Fruit fly (Drosophila melanogaster) whole organism, embryonic: ENCODE results near the gene Parg.
A peak's percentile ranks its signal among the peaks of the same experiment; 100 is the strongest.

Source experiments
- Aef1 ChIP-seq: fragments of 200-800 bp; sonication (Bioruptor generic); IDR thresholded peaks from 3 replicates; pipeline ENCODE4 v1.3.6; 2022; ENCODE audit warnings: missing biosample characterization, missing genetic modification characterization
- Awh ChIP-seq: fragments of 200-800 bp; sonication (Bioruptor generic); IDR thresholded peaks from 2 replicates; pipeline ENCODE4, ENCODE4 v1.3.6; 2022; ENCODE audit warnings: missing biosample characterization, missing genetic modification characterization
- Bdp1 ChIP-seq: fragments of 200-800 bp; sonication (Bioruptor generic); optimal IDR thresholded peaks from 3 replicates; lab custom pipeline; 2016; ENCODE audit warnings: missing biosample characterization, missing genetic modification characterization
- CG1024 ChIP-seq: fragments of 200-800 bp; sonication (Bioruptor generic); IDR thresholded peaks from 2 replicates; pipeline ENCODE4 v1.3.6; 2022; ENCODE audit warnings: missing biosample characterization, missing genetic modification characterization
- CG10565 ChIP-seq: fragments of 200-800 bp; sonication (Bioruptor generic); optimal IDR thresholded peaks from 3 replicates; lab custom pipeline; 2016; ENCODE audit warnings: missing biosample characterization, mild to moderate bottlenecking, missing genetic modification characterization
- CG11504 ChIP-seq: fragments of 200-800 bp; sonication (Bioruptor generic); optimal IDR thresholded peaks from 3 replicates; lab custom pipeline; 2019; ENCODE audit warnings: missing biosample characterization, mild to moderate bottlenecking, missing genetic modification characterization, moderate library complexity
- CG11695 ChIP-seq: fragments of 200-800 bp; sonication (Bioruptor generic); IDR thresholded peaks from 3 replicates; pipeline ENCODE4 v1.3.6; 2022; ENCODE audit warnings: missing biosample characterization, missing genetic modification characterization
- CG15479 ChIP-seq: fragments of 200-800 bp; sonication (Bioruptor generic); optimal IDR thresholded peaks from 3 replicates; lab custom pipeline; 2019; ENCODE audit warnings: missing biosample characterization, mild to moderate bottlenecking, missing genetic modification characterization, moderate library complexity
- CG1832 ChIP-seq: fragments of 200-800 bp; sonication (Bioruptor generic); optimal IDR thresholded peaks from 2 replicates; lab custom pipeline; 2017; ENCODE audit warnings: missing biosample characterization, mild to moderate bottlenecking, missing genetic modification characterization, inconsistent platforms
- CG33557 ChIP-seq: fragments of 200-800 bp; sonication (Bioruptor generic); optimal IDR thresholded peaks from 2 replicates; lab custom pipeline; 2019; ENCODE audit warnings: missing biosample characterization, mild to moderate bottlenecking, missing genetic modification characterization, moderate library complexity
- CG4617 ChIP-seq: fragments of 200-800 bp; sonication (Bioruptor generic); optimal IDR thresholded peaks from 3 replicates; lab custom pipeline; 2016; ENCODE audit warnings: missing biosample characterization, missing genetic modification characterization, borderline replicate concordance
- CG6689 ChIP-seq: fragments of 200-800 bp; sonication (Bioruptor generic); IDR thresholded peaks from 2 replicates; pipeline ENCODE4 v1.3.6; 2022; ENCODE audit warnings: missing biosample characterization, missing genetic modification characterization
- CG7357 ChIP-seq: fragments of 200-800 bp; sonication (Bioruptor generic); IDR thresholded peaks from 3 replicates; pipeline ENCODE4 v1.3.6; 2022; ENCODE audit warnings: missing biosample characterization, missing genetic modification characterization
- CG7839 ChIP-seq: fragments of 200-800 bp; sonication (Bioruptor generic); optimal IDR thresholded peaks from 3 replicates; lab custom pipeline; 2018; ENCODE audit warnings: missing biosample characterization, mild to moderate bottlenecking, missing genetic modification characterization, moderate library complexity
- Drgx ChIP-seq: fragments of 200-800 bp; sonication (Bioruptor generic); IDR thresholded peaks from 2 replicates; pipeline ENCODE4 v1.3.6; 2022; ENCODE audit warnings: missing biosample characterization, missing genetic modification characterization
- HmgD ChIP-seq: fragments of 200-800 bp; sonication (Bioruptor generic); optimal IDR thresholded peaks from 3 replicates; lab custom pipeline; 2016; ENCODE audit warnings: missing biosample characterization, missing genetic modification characterization
- Hr51 ChIP-seq, 2 experiments: fragments of 200-800 bp; sonication (Bioruptor generic); optimal IDR thresholded peaks; 2 replicates in 1 of 2; 3 replicates in 1 of 2; lab custom pipeline; 2016 to 2018; ENCODE audit warnings: missing biosample characterization in 2 of 2, missing genetic modification characterization in 2 of 2, mild to moderate bottlenecking in 1 of 2, moderate library complexity in 1 of 2
- Lim3 ChIP-seq: fragments of 200-800 bp; sonication (Bioruptor generic); IDR thresholded peaks from 2 replicates; pipeline ENCODE4 v1.3.6; 2022; ENCODE audit warnings: missing biosample characterization, missing genetic modification characterization
- Mrtf ChIP-seq: fragments of 200-800 bp; sonication (Bioruptor generic); IDR thresholded peaks from 3 replicates; pipeline ENCODE4 v1.3.6; 2022; ENCODE audit warnings: missing biosample characterization, missing genetic modification characterization
- Nf-YB ChIP-seq: fragments of 200-800 bp; sonication (Bioruptor generic); optimal IDR thresholded peaks from 3 replicates; lab custom pipeline; 2019; ENCODE audit warnings: missing biosample characterization, mild to moderate bottlenecking, missing genetic modification characterization, moderate library complexity
- Six4 ChIP-seq: fragments of 200-800 bp; sonication (Bioruptor generic); optimal IDR thresholded peaks from 2 replicates; lab custom pipeline; 2016; ENCODE audit warnings: missing biosample characterization, missing genetic modification characterization
- Sox100B ChIP-seq: fragments of 200-800 bp; sonication (Bioruptor generic); optimal IDR thresholded peaks from 3 replicates; lab custom pipeline; 2018; ENCODE audit warnings: missing biosample characterization, mild to moderate bottlenecking, missing genetic modification characterization
- Sox102F ChIP-seq: fragments of 200-800 bp; sonication (Bioruptor generic); optimal IDR thresholded peaks from 2 replicates; lab custom pipeline; 2018; ENCODE audit warnings: missing biosample characterization, mild to moderate bottlenecking, missing genetic modification characterization, moderate library complexity
- Spps ChIP-seq: fragments of 200-800 bp; sonication (Bioruptor generic); optimal IDR thresholded peaks from 2 replicates; lab custom pipeline; 2018; ENCODE audit warnings: missing biosample characterization, mild to moderate bottlenecking, missing genetic modification characterization
- Xrp1 ChIP-seq: fragments of 200-800 bp; sonication (Bioruptor generic); IDR thresholded peaks from 2 replicates; pipeline ENCODE4 v1.3.6; 2022; ENCODE audit warnings: missing biosample characterization, missing genetic modification characterization
- bowl ChIP-seq: fragments of 200-800 bp; sonication (Bioruptor generic); IDR thresholded peaks from 2 replicates; pipeline ENCODE4 v1.3.6; 2022; ENCODE audit warnings: missing biosample characterization, missing genetic modification characterization
- chm ChIP-seq: fragments of 200-800 bp; sonication (Bioruptor generic); IDR thresholded peaks from 2 replicates; pipeline ENCODE4 v1.3.6; 2022; ENCODE audit warnings: missing biosample characterization, missing genetic modification characterization
- ci ChIP-seq: fragments of 200-800 bp; sonication (Bioruptor generic); IDR thresholded peaks from 3 replicates; pipeline ENCODE4 v1.3.6; 2022; ENCODE audit warnings: missing biosample characterization, missing genetic modification characterization
- crol ChIP-seq: fragments of 200-800 bp; sonication (Bioruptor generic); IDR thresholded peaks from 2 replicates; pipeline ENCODE4 v1.3.6; 2022; ENCODE audit warnings: missing biosample characterization, missing genetic modification characterization
- dmrt99B ChIP-seq: fragments of 200-800 bp; sonication (Bioruptor generic); optimal IDR thresholded peaks from 2 replicates; lab custom pipeline; 2018; ENCODE audit warnings: missing biosample characterization, mild to moderate bottlenecking, missing genetic modification characterization, moderate library complexity
- ems ChIP-seq: fragments of 200-800 bp; sonication (Bioruptor generic); optimal IDR thresholded peaks from 3 replicates; lab custom pipeline; 2016; ENCODE audit warnings: missing biosample characterization, missing genetic modification characterization
- esg ChIP-seq: fragments of 200-800 bp; sonication (Bioruptor generic); conservative IDR thresholded peaks from 2 replicates; pipeline ENCODE4 v1.3.6; 2022; ENCODE audit warnings: missing biosample characterization, missing genetic modification characterization
- exex ChIP-seq: fragments of 200-800 bp; sonication (Bioruptor generic); optimal IDR thresholded peaks from 4 replicates; lab custom pipeline; 2018; ENCODE audit warnings: missing biosample characterization, mild to moderate bottlenecking, missing genetic modification characterization, moderate library complexity
- fd96Cb ChIP-seq: fragments of 200-800 bp; sonication (Bioruptor generic); optimal IDR thresholded peaks from 2 replicates; lab custom pipeline; 2018; ENCODE audit warnings: missing biosample characterization, mild to moderate bottlenecking, missing genetic modification characterization, moderate library complexity
- gem ChIP-seq: fragments of 200-800 bp; sonication (Bioruptor generic); optimal IDR thresholded peaks from 2 replicates; lab custom pipeline; 2019; ENCODE audit warnings: missing biosample characterization, mild to moderate bottlenecking, missing genetic modification characterization, moderate library complexity
- gsb ChIP-seq: fragments of 200-800 bp; sonication (Bioruptor generic); IDR thresholded peaks from 2 replicates; pipeline ENCODE4 v1.3.6; 2022; ENCODE audit warnings: missing biosample characterization, missing genetic modification characterization
- jigr1 ChIP-seq: fragments of 200-800 bp; sonication (Bioruptor generic); IDR thresholded peaks from 3 replicates; pipeline ENCODE4 v1.3.6; 2022; ENCODE audit warnings: missing biosample characterization, missing genetic modification characterization
- jing ChIP-seq: fragments of 200-800 bp; sonication (Bioruptor generic); optimal IDR thresholded peaks from 2 replicates; lab custom pipeline; 2018; ENCODE audit warnings: missing biosample characterization, mild to moderate bottlenecking, missing genetic modification characterization
- lilli ChIP-seq: fragments of 200-800 bp; sonication (Bioruptor generic); optimal IDR thresholded peaks from 3 replicates; lab custom pipeline; 2016; ENCODE audit warnings: missing biosample characterization, missing genetic modification characterization
- nerfin-2 ChIP-seq: fragments of 200-800 bp; sonication (Bioruptor generic); IDR thresholded peaks from 2 replicates; pipeline ENCODE4 v1.3.6; 2022; ENCODE audit warnings: missing biosample characterization, missing genetic modification characterization; ENCODE audit not compliant: partially characterized antibody
- org-1 ChIP-seq: fragments of 200-800 bp; sonication (Bioruptor generic); optimal IDR thresholded peaks from 2 replicates; lab custom pipeline; 2017; ENCODE audit warnings: missing biosample characterization, missing genetic modification characterization
- pum ChIP-seq: fragments of 200-800 bp; sonication (Bioruptor generic); optimal IDR thresholded peaks from 2 replicates; lab custom pipeline; 2016; ENCODE audit warnings: missing biosample characterization, missing genetic modification characterization
- sens ChIP-seq: fragments of 200-800 bp; sonication (Bioruptor generic); peaks from one replicate; lab custom pipeline; 2016; ENCODE audit warnings: missing biosample characterization, missing genetic modification characterization
- slbo ChIP-seq: fragments of 200-800 bp; sonication (Bioruptor generic); IDR thresholded peaks from 2 replicates; pipeline ENCODE4 v1.3.6; 2022; ENCODE audit warnings: missing biosample characterization, missing genetic modification characterization
- so ChIP-seq: fragments of 200-800 bp; sonication (Bioruptor generic); IDR thresholded peaks from 3 replicates; pipeline ENCODE4 v1.3.6; 2022; ENCODE audit warnings: missing biosample characterization, missing genetic modification characterization
- ssp ChIP-seq: fragments of 200-800 bp; sonication (Bioruptor generic); IDR thresholded peaks from 2 replicates; pipeline ENCODE4 v1.3.6; 2022; ENCODE audit warnings: missing biosample characterization, missing genetic modification characterization
- tgo ChIP-seq: fragments of 200-800 bp; sonication (Bioruptor generic); IDR thresholded peaks from 3 replicates; pipeline ENCODE4 v1.3.6; 2022; ENCODE audit warnings: missing biosample characterization, missing genetic modification characterization
- tin ChIP-seq: fragments of 200-800 bp; sonication (Bioruptor generic); optimal IDR thresholded peaks from 3 replicates; lab custom pipeline; 2016; ENCODE audit warnings: missing biosample characterization, missing genetic modification characterization

Gene Parg

DNA sequence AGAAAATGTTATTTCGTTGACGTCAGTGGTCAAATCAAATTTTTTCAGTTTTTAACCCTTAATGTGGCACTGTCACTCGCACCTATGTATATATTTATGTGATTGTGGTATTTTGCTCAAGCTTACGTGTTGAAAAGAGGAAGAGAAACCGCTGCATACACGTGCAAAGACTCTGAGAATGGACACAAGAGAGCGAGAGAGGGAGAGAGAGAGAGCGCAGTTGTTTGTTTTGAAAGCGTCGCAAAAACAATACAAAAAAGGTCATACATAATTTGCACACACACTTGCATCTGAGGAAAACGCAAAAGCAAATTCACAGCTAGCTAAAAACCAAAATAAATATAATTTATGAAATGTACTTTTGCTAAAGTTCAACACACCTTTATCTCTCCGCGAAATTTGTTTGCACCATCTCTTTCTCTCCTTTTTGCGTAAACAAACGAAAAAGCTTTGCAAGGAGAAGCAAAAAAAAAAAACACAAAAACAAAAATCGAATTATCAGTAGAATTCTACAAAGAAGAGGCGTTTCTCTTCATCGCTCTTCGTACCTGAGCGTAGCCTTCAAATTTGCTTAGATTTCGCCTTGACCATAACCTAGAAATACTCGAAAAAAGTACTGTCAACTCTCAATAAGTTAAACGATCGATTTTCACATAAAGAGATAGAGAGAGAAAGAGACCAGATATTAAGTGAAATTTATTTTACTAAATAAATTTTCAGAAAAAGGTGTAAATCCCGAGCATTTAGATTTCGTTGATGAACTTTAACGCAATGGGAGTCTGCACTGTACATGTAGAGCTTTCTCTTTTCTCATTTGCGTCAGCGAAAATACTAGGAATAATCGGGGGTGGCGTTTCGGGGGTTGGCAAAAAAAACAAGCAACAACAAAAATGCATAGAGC, 1.0 kb upstream of the Parg start (continued):
- TF ChIP-seq bowl (GFP tag; lab: Robert Waterston, UW) = 0 out of 2 replicates have a peak, but pooled peaks have one; percentile 7
- no peak for TF ChIP-seq jigr1 (GFP tag; lab: Robert Waterston, UW)
- TF ChIP-seq Aef1 (GFP tag; lab: Robert Waterston, UW) = peak; percentile 51; the same call in 2 of the 3 replicates
- TF ChIP-seq so (GFP tag; lab: Robert Waterston, UW) = peak; percentile 46; the same call in 1 of the 3 replicates
- no peak for TF ChIP-seq CG15479 (GFP tag; lab: Kevin White, UChicago)
- TF ChIP-seq lilli = peak; percentile 75
- no peak for TF ChIP-seq chm
- TF ChIP-seq esg = peak; percentile 32; the same call in 1 of the 2 replicates
- no peak for TF ChIP-seq Nf-YB
- TF ChIP-seq crol (GFP tag; lab: Robert Waterston, UW) = no peak
- TF ChIP-seq Six4 = no peak
- TF ChIP-seq CG1024 (GFP tag; lab: Robert Waterston, UW) = no peak
- no peak for TF ChIP-seq CG10565 (GFP tag; lab: Kevin White, UChicago)
- no peak for TF ChIP-seq Spps (tag; lab: Kevin White, UChicago)
- TF ChIP-seq CG1832 (GFP tag; lab: Kevin White, UChicago) = no peak
- no peak for TF ChIP-seq CG33557
- TF ChIP-seq Xrp1 (GFP tag; lab: Robert Waterston, UW) = peak; percentile 53
- no peak for TF ChIP-seq Bdp1 (GFP tag; lab: Kevin White, UChicago)

DNA sequence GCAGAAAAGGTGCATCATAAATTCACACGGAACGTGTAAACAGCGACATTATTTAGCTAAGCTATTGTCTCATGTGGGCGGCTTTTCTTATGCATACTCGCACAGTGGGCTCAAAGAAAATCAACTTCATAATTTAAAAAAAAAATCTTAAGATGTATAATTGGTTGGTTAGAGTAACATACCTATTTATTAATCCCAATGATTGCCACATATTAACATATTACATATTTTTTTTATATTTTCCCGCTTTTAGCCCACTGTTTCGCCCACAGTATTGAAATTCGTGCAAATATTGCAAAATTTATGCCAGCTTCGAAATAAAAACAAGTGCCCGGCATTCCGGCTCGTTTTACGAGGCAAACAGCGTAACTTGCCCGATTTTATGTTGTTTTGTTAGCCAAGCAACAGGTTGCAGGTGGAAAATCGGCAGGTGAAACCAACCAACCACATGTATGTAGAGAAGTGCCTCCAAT, 4.1 kb downstream of the Parg start, which contains the start of gene Ilp7:
Gene Ilp7, plus strand, starts transcription at position 423 of the 473 bp plus-strand sequence.
- TF ChIP-seq org-1 = no peak
- peak; percentile 34 for TF ChIP-seq Sox102F
- no peak for TF ChIP-seq nerfin-2 (GFP tag; lab: Robert Waterston, UW)
- peak; percentile 37 for TF ChIP-seq sens (GFP tag; lab: Kevin White, UChicago)
- no peak for TF ChIP-seq Mrtf (GFP tag; lab: Robert Waterston, UW)
- TF ChIP-seq HmgD (GFP tag; lab: Kevin White, UChicago) = no peak
- peak; percentile 21 for TF ChIP-seq tin (GFP tag; lab: Kevin White, UChicago)
- TF ChIP-seq Awh (GFP tag; lab: Robert Waterston, UW) = no peak
- peak in 1 of 2 experiments; percentile 29 for TF ChIP-seq Hr51 (GFP tag; optimal IDR thresholded peaks at IDR 0.05; lab: Kevin White, UChicago)
- TF ChIP-seq Six4 = no peak
- TF ChIP-seq Sox100B = no peak
- TF ChIP-seq fd96Cb (tag; lab: Kevin White, UChicago) = peak; percentile 23
- peak; percentile 48 for TF ChIP-seq gem (tag; lab: Kevin White, UChicago)
- peak; percentile 16; the same call in 1 of the 2 replicates for TF ChIP-seq slbo (GFP tag; lab: Robert Waterston, UW)
- 0 out of 2 replicates have a peak, but pooled peaks have one; percentile 49 for TF ChIP-seq Drgx (GFP tag; lab: Robert Waterston, UW)
- TF ChIP-seq gsb = no peak
- TF ChIP-seq jing = no peak
- no peak for TF ChIP-seq ems
- 0 out of 2 replicates have a peak, but pooled peaks have one; percentile 14 for TF ChIP-seq ssp (GFP tag; lab: Robert Waterston, UW)
- peak; percentile 40; the same call in 1 of the 3 replicates for TF ChIP-seq CG11695 (GFP tag; lab: Robert Waterston, UW)
- TF ChIP-seq tgo (GFP tag; lab: Robert Waterston, UW) = peak; percentile 28; the same call in 1 of the 3 replicates
- TF ChIP-seq CG7357 (GFP tag; lab: Robert Waterston, UW) = no peak
- no peak for TF ChIP-seq Spps (tag; lab: Kevin White, UChicago)
- TF ChIP-seq CG7839 (tag; lab: Kevin White, UChicago) = peak; percentile 9
- TF ChIP-seq CG11504 (tag; lab: Kevin White, UChicago) = peak; percentile 50
- TF ChIP-seq ci = peak; percentile 61; the same call in 1 of the 3 replicates
- peak; percentile 30 for TF ChIP-seq dmrt99B (tag; lab: Kevin White, UChicago)
- no peak for TF ChIP-seq exex
- TF ChIP-seq pum (GFP tag; lab: Kevin White, UChicago) = no peak
- no peak for TF ChIP-seq CG4617 (GFP tag; lab: Kevin White, UChicago)
- TF ChIP-seq Lim3 (GFP tag; lab: Robert Waterston, UW) = no peak
- TF ChIP-seq CG6689 (GFP tag; lab: Robert Waterston, UW) = peak; percentile 20; the same call in 1 of the 2 replicates
